Fruit fly (Drosophila melanogaster) whole organism, wandering third instar larva: ENCODE data around the gene CG33293.

Experiments
- Abd-B ChIP-seq: fragments of >200 bp; optimal IDR thresholded peaks from 2 replicates; lab custom pipeline; 2017; ENCODE audit warnings: missing biosample characterization, missing genetic modification characterization
- CG32264 ChIP-seq: fragments of 200-800 bp; sonication (Bioruptor generic); optimal IDR thresholded peaks from 2 replicates; lab custom pipeline; 2016; ENCODE audit warnings: missing biosample characterization, missing genetic modification characterization
- CG9705 ChIP-seq: fragments of 200-800 bp; sonication (Bioruptor generic); optimal IDR thresholded peaks from 2 replicates; lab custom pipeline; 2018; ENCODE audit warnings: missing biosample characterization, mild to moderate bottlenecking, missing genetic modification characterization
- CrebA ChIP-seq: fragments of 200-800 bp; sonication (Bioruptor generic); optimal IDR thresholded peaks from 2 replicates; lab custom pipeline; 2016; ENCODE audit warnings: missing biosample characterization, mild to moderate bottlenecking, missing genetic modification characterization, borderline replicate concordance
- Dfd ChIP-seq: fragments of >200 bp; optimal IDR thresholded peaks from 2 replicates; lab custom pipeline; 2017; ENCODE audit warnings: missing biosample characterization, missing genetic modification characterization
- Dif ChIP-seq: fragments of 200-275, 200-300 bp; sonication (Bioruptor generic); optimal IDR thresholded peaks from 2 replicates; lab custom pipeline; 2018; ENCODE audit warnings: missing biosample characterization, missing genetic modification characterization; ENCODE audit not compliant: partially characterized antibody
- GATAd ChIP-seq: sonication (Bioruptor generic); optimal IDR thresholded peaks from 2 replicates; lab custom pipeline; 2016; ENCODE audit warnings: missing biosample characterization, missing genetic modification characterization
- HLH106 ChIP-seq: fragments of 200-800 bp; optimal IDR thresholded peaks from 3 replicates; lab custom pipeline; 2019; ENCODE audit warnings: missing biosample characterization, mild to moderate bottlenecking, missing genetic modification characterization, moderate library complexity
- Hnf4 ChIP-seq: fragments of 200-800 bp; sonication (Bioruptor generic); optimal IDR thresholded peaks from 2 replicates; lab custom pipeline; 2016; ENCODE audit warnings: missing biosample characterization, mild to moderate bottlenecking, missing genetic modification characterization
- Hr78 ChIP-seq: fragments of >200 bp; optimal IDR thresholded peaks from 2 replicates; lab custom pipeline; 2017; ENCODE audit warnings: missing biosample characterization, missing genetic modification characterization
- Hr83 ChIP-seq: fragments of 200-300 bp; sonication (Bioruptor generic); optimal IDR thresholded peaks from 2 replicates; lab custom pipeline; 2016; ENCODE audit warnings: missing biosample characterization, mild to moderate bottlenecking, missing genetic modification characterization, moderate library complexity; ENCODE audit not compliant: poor library complexity, severe bottlenecking
- Jra ChIP-seq: sonication (Bioruptor generic); optimal IDR thresholded peaks from 2 replicates; lab custom pipeline; 2016; ENCODE audit warnings: missing biosample characterization, missing genetic modification characterization
- Mio ChIP-seq: sonication (Bioruptor generic); optimal IDR thresholded peaks from 2 replicates; lab custom pipeline; 2016; ENCODE audit warnings: missing biosample characterization, missing genetic modification characterization
- Myc ChIP-seq: fragments of >200 bp; optimal IDR thresholded peaks from 2 replicates; lab custom pipeline; 2017
- N ChIP-seq: fragments of >200 bp; optimal IDR thresholded peaks from 2 replicates; lab custom pipeline; 2018; ENCODE audit warnings: missing biosample characterization, missing external identifiers, missing genetic modification characterization
- OdsH ChIP-seq: fragments of 200-800 bp; sonication (Bioruptor generic); optimal IDR thresholded peaks from 2 replicates; lab custom pipeline; 2016; ENCODE audit warnings: missing biosample characterization, mild to moderate bottlenecking, missing genetic modification characterization
- Rel ChIP-seq, 2 experiments: fragments of 200-800 bp; sonication (Bioruptor generic) in 1 of 2; optimal IDR thresholded peaks; 2 replicates in 1 of 2; 3 replicates in 1 of 2; lab custom pipeline; 2016 to 2019; ENCODE audit warnings: mild to moderate bottlenecking in 2 of 2, missing biosample characterization in 2 of 2, missing genetic modification characterization in 2 of 2, moderate library complexity in 1 of 2
- Sp1 ChIP-seq: fragments of 200-800 bp; sonication (Bioruptor generic); optimal IDR thresholded peaks from 3 replicates; lab custom pipeline; 2019; ENCODE audit warnings: missing biosample characterization, mild to moderate bottlenecking, missing genetic modification characterization, moderate library complexity
- Vsx2 ChIP-seq: fragments of 200-300, 225-300 bp; sonication (Bioruptor generic); optimal IDR thresholded peaks from 2 replicates; lab custom pipeline; 2018; ENCODE audit warnings: missing biosample characterization, missing genetic modification characterization; ENCODE audit not compliant: partially characterized antibody
- br ChIP-seq: fragments of 200-800 bp; sonication (Bioruptor generic); optimal IDR thresholded peaks from 2 replicates; lab custom pipeline; 2016; ENCODE audit warnings: missing biosample characterization, missing genetic modification characterization
- brk ChIP-seq: fragments of 200-800 bp; sonication (Bioruptor generic); optimal IDR thresholded peaks from 2 replicates; lab custom pipeline; 2016; ENCODE audit warnings: missing biosample characterization, mild to moderate bottlenecking, missing genetic modification characterization
- dl ChIP-seq, 2 experiments: fragments of 175-275, 200-275 bp in 1 of 2; fragments of 200-275 bp in 1 of 2; sonication (Bioruptor generic); optimal IDR thresholded peaks; lab custom pipeline; 2018; ENCODE audit warnings: mild to moderate bottlenecking in 2 of 2, missing biosample characterization in 2 of 2, missing genetic modification characterization in 2 of 2, moderate library complexity in 2 of 2; ENCODE audit not compliant: partially characterized antibody in 2 of 2, insufficient read depth in 1 of 2
- dmrt93B ChIP-seq: fragments of 200-800 bp; sonication (Bioruptor generic); optimal IDR thresholded peaks from 2 replicates; lab custom pipeline; 2018; ENCODE audit warnings: missing biosample characterization, mild to moderate bottlenecking, missing genetic modification characterization
- dsf ChIP-seq: sonication (Bioruptor generic); optimal IDR thresholded peaks from 2 replicates; lab custom pipeline; 2016; ENCODE audit warnings: missing biosample characterization, missing genetic modification characterization, borderline replicate concordance
- ey ChIP-seq: fragments of 200-800 bp; sonication (Bioruptor generic); optimal IDR thresholded peaks from 2 replicates; lab custom pipeline; 2016; ENCODE audit warnings: missing biosample characterization, missing genetic modification characterization
- foxo ChIP-seq, 2 experiments: fragments of 200-800 bp; sonication (Bioruptor generic); optimal IDR thresholded peaks; 2 replicates in 1 of 2; 3 replicates in 1 of 2; lab custom pipeline; 2016 to 2017; ENCODE audit warnings: missing biosample characterization in 2 of 2, missing genetic modification characterization in 2 of 2
- fru ChIP-seq: fragments of 200-800 bp; sonication (Bioruptor generic); optimal IDR thresholded peaks from 3 replicates; lab custom pipeline; 2016; ENCODE audit warnings: missing biosample characterization, mild to moderate bottlenecking, missing genetic modification characterization
- h ChIP-seq: fragments of 200-800 bp; sonication (Bioruptor generic); optimal IDR thresholded peaks from 3 replicates; lab custom pipeline; 2016; ENCODE audit warnings: missing biosample characterization, mild to moderate bottlenecking, missing genetic modification characterization
- jim ChIP-seq: fragments of 175-275, 200-325 bp; sonication (Bioruptor generic); optimal IDR thresholded peaks from 2 replicates; lab custom pipeline; 2016; ENCODE audit warnings: missing biosample characterization, mild to moderate bottlenecking, missing genetic modification characterization
- lola ChIP-seq: fragments of >200 bp; optimal IDR thresholded peaks from 2 replicates; lab custom pipeline; 2017; ENCODE audit warnings: missing biosample characterization, missing genetic modification characterization
- pan ChIP-seq: fragments of >200 bp; optimal IDR thresholded peaks from 2 replicates; lab custom pipeline; 2017
- psq ChIP-seq: fragments of 200-800 bp; sonication (Bioruptor generic); optimal IDR thresholded peaks from 3 replicates; lab custom pipeline; 2017; ENCODE audit warnings: missing biosample characterization, mild to moderate bottlenecking, missing genetic modification characterization, moderate library complexity
- rgr ChIP-seq: fragments of 200-800 bp; sonication (Bioruptor generic); optimal IDR thresholded peaks from 3 replicates; lab custom pipeline; 2016; ENCODE audit warnings: missing biosample characterization, mild to moderate bottlenecking, missing genetic modification characterization
- sage ChIP-seq: fragments of 200-800 bp; sonication (Bioruptor generic); optimal IDR thresholded peaks from 2 replicates; lab custom pipeline; 2016; ENCODE audit warnings: missing biosample characterization, mild to moderate bottlenecking, missing genetic modification characterization
- sv ChIP-seq: fragments of 200-800 bp; sonication (Bioruptor generic); optimal IDR thresholded peaks from 3 replicates; lab custom pipeline; 2016; ENCODE audit warnings: missing biosample characterization, missing genetic modification characterization
- tai ChIP-seq: sonication (Bioruptor generic); optimal IDR thresholded peaks from 2 replicates; lab custom pipeline; 2016; ENCODE audit warnings: missing biosample characterization, missing genetic modification characterization
- usp ChIP-seq: fragments of >200 bp; optimal IDR thresholded peaks from 2 replicates; lab custom pipeline; 2017; ENCODE audit warnings: missing biosample characterization, missing genetic modification characterization
- woc ChIP-seq: sonication (Bioruptor generic); optimal IDR thresholded peaks from 2 replicates; lab custom pipeline; 2016; ENCODE audit warnings: missing biosample characterization, mild to moderate bottlenecking, missing genetic modification characterization

The CG33293 gene

DNA sequence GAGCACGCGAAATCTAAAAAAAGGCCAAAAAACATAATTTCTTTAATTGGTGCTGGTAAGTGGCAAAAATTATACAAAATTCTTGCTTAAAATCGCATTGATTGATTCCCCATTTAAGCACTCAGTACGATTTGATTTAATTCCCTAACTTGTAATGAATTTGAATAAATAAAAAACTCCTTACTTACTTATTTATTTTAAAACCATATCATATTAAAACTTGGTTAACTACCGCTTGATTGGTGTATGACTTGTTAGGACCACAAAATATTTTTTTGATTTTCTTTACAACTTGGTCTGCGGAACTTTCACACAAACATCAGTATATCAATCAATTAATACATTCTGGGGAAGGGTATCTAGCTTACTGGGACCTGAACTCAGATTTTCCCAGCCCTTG lies 12.3 kb upstream of the CG33293 start, which contains the start of gene CG1113:
Gene CG1113 (plus strand): TSS at position 301 of the 400 bp plus-strand sequence.
- TF ChIP-seq Vsx2 (GFP tag; lab: Kevin White, UChicago): no peak
- no peak for TF ChIP-seq tai (GFP tag; lab: Kevin White, UChicago)
- no peak for TF ChIP-seq h (GFP tag; lab: Kevin White, UChicago)
- TF ChIP-seq CG32264 (GFP tag; lab: Kevin White, UChicago): no peak
- TF ChIP-seq usp (GFP tag; lab: Kevin White, UChicago): no peak
- TF ChIP-seq Hr83 (GFP tag; lab: Kevin White, UChicago): no peak
- no peak for TF ChIP-seq dsf
- TF ChIP-seq fru (GFP tag; lab: Kevin White, UChicago): no peak
- no peak for TF ChIP-seq jim (GFP tag; lab: Kevin White, UChicago)
- no peak for TF ChIP-seq sage (GFP tag; lab: Kevin White, UChicago)
- no peak for TF ChIP-seq Jra
- no peak for TF ChIP-seq Dfd (GFP tag; lab: Kevin White, UChicago)
- TF ChIP-seq Rel (GFP tag; optimal IDR thresholded peaks at IDR 0.05; lab: Kevin White, UChicago): no peak
- TF ChIP-seq Rel (tag; optimal IDR thresholded peaks at IDR 0.05; lab: Kevin White, UChicago): no peak
- no peak for TF ChIP-seq ey (GFP tag; lab: Kevin White, UChicago)
- no peak for TF ChIP-seq OdsH (GFP tag; lab: Kevin White, UChicago)
- no peak for TF ChIP-seq HLH106 (tag; lab: Kevin White, UChicago)
- TF ChIP-seq N (GFP tag; lab: Kevin White, UChicago): no peak
- TF ChIP-seq dl (GFP tag; optimal IDR thresholded peaks at IDR 0.05; lab: Kevin White, UChicago; ENCODE audit: insufficient read depth in 1 of 2, partially characterized antibody in 2 of 2): no peak
- TF ChIP-seq psq (GFP tag; lab: Kevin White, UChicago): no peak
- no peak for TF ChIP-seq sv (GFP tag; lab: Kevin White, UChicago)

DNA sequence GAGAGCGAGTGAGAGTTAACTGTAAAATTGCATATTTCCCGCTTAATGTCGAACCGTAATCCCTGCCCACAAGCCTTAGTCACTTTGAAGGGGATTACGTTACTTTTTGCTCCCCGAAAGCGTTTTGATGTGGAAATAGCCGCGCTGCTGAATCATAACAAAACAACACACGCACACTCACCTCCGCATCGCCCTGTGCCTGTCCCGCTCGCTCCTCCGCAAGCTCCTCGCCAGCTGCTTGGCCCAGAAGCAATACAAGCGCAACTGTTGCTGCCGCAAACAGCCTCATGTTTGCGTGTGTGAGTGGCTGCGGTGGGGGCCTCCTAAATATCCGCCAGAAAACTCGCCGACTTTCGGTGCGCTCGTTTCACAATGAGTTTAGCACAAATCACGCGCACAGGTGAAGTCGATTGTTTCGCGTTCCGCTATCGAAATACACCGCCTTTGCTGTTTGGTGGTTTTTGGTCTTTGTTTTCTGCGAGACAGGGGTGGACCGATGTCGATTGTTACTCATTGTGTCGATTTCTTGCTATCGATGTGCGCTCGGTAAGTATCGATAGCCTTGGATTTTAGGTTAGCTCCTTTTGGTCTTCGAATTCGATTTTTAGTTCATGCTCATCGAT lies 10.8 kb upstream of the CG33293 start, which contains the start of gene CtsF:
Gene CtsF (minus strand): TSS at position 503 of the 623 bp plus-strand sequence.
- no peak for TF ChIP-seq Dif (GFP tag; lab: Kevin White, UChicago)
- TF ChIP-seq Hnf4 (GFP tag; lab: Kevin White, UChicago): no peak
- TF ChIP-seq dmrt93B (GFP tag; lab: Kevin White, UChicago): no peak
- TF ChIP-seq Abd-B (GFP tag; lab: Kevin White, UChicago): peak; percentile 23
- TF ChIP-seq Myc (lab: Kevin White, UChicago): peak; percentile 29
- peak; percentile 21 for TF ChIP-seq rgr (GFP tag; lab: Kevin White, UChicago)
- peak in 1 of 2 experiments; percentile 32 for TF ChIP-seq foxo (GFP tag; optimal IDR thresholded peaks at IDR 0.05; lab: Kevin White, UChicago)
- TF ChIP-seq pan (lab: Kevin White, UChicago): no peak
- TF ChIP-seq Jra: no peak
- peak; percentile 45 for TF ChIP-seq OdsH (GFP tag; lab: Kevin White, UChicago)
- TF ChIP-seq woc (GFP tag; lab: Kevin White, UChicago): no peak
- no peak for TF ChIP-seq lola (GFP tag; lab: Kevin White, UChicago)
- TF ChIP-seq N (GFP tag; lab: Kevin White, UChicago): peak; percentile 15
- TF ChIP-seq fru (GFP tag; lab: Kevin White, UChicago): peak; percentile 15
- TF ChIP-seq jim (GFP tag; lab: Kevin White, UChicago): no peak
- no peak for TF ChIP-seq dsf
- TF ChIP-seq sv (GFP tag; lab: Kevin White, UChicago): peak; percentile 13
- no peak for TF ChIP-seq tai (GFP tag; lab: Kevin White, UChicago)
- TF ChIP-seq Mio: no peak
- no peak for TF ChIP-seq Rel (GFP tag; optimal IDR thresholded peaks at IDR 0.05; lab: Kevin White, UChicago)
- TF ChIP-seq Rel (tag; optimal IDR thresholded peaks at IDR 0.05; lab: Kevin White, UChicago): peak; percentile 92
- no peak for TF ChIP-seq Vsx2 (GFP tag; lab: Kevin White, UChicago)
- TF ChIP-seq Hr78 (GFP tag; lab: Kevin White, UChicago): no peak
- no peak for TF ChIP-seq ey (GFP tag; lab: Kevin White, UChicago)
- TF ChIP-seq Hr83 (GFP tag; lab: Kevin White, UChicago): no peak
- TF ChIP-seq HLH106 (tag; lab: Kevin White, UChicago): peak; percentile 21
- TF ChIP-seq psq (GFP tag; lab: Kevin White, UChicago): peak; percentile 17
- TF ChIP-seq br (GFP tag; lab: Kevin White, UChicago): peak; percentile 63
- no peak for TF ChIP-seq GATAd
- TF ChIP-seq h (GFP tag; lab: Kevin White, UChicago): peak; percentile 60
- no peak for TF ChIP-seq usp (GFP tag; lab: Kevin White, UChicago)
- no peak for TF ChIP-seq sage (GFP tag; lab: Kevin White, UChicago)
- TF ChIP-seq brk: peak; percentile 0
- no peak for TF ChIP-seq CrebA (GFP tag; lab: Kevin White, UChicago)
- TF ChIP-seq CG9705: no peak
- TF ChIP-seq CG32264 (GFP tag; lab: Kevin White, UChicago): no peak
- peak; percentile 58 for TF ChIP-seq Sp1 (GFP tag; lab: Kevin White, UChicago)
- TF ChIP-seq dl (GFP tag; optimal IDR thresholded peaks at IDR 0.05; lab: Kevin White, UChicago; ENCODE audit: insufficient read depth in 1 of 2, partially characterized antibody in 2 of 2): no peak
- no peak for TF ChIP-seq Dfd (GFP tag; lab: Kevin White, UChicago)
- TF ChIP-seq, all 38 proteins: peak for 15
